Fruit fly (Drosophila melanogaster) whole organism, embryonic: ENCODE data around the gene CG5853.

Experiments used
- Asciz ChIP-seq: fragments of 200-800 bp; sonication (Bioruptor generic); optimal IDR thresholded peaks from 2 replicates; lab custom pipeline; 2017; ENCODE audit warnings: missing biosample characterization, mild to moderate bottlenecking, missing genetic modification characterization, missing genetic modification reagents
- Atf3 ChIP-seq: fragments of 200-800 bp; sonication (Bioruptor generic); optimal IDR thresholded peaks from 3 replicates; lab custom pipeline; 2016; ENCODE audit warnings: missing biosample characterization, missing genetic modification characterization
- BEAF-32 ChIP-seq: fragments of 200-800 bp; sonication (Bioruptor generic); optimal IDR thresholded peaks from 3 replicates; lab custom pipeline; 2017; ENCODE audit warnings: missing biosample characterization, missing genetic modification characterization, mild to moderate bottlenecking, moderate library complexity, missing genetic modification reagents
- Bteb2 ChIP-seq: fragments of 200-800 bp; sonication (Bioruptor generic); optimal IDR thresholded peaks from 2 replicates; lab custom pipeline; 2016; ENCODE audit warnings: missing biosample characterization, missing genetic modification characterization
- CG10209 ChIP-seq: fragments of 200-800 bp; sonication (Bioruptor generic); optimal IDR thresholded peaks from 3 replicates; lab custom pipeline; 2017; ENCODE audit warnings: missing biosample characterization, mild to moderate bottlenecking, missing genetic modification characterization, missing genetic modification reagents
- CG10979 ChIP-seq: fragments of 200-800 bp; sonication (Bioruptor generic); optimal IDR thresholded peaks from 2 replicates; lab custom pipeline; 2018; ENCODE audit warnings: missing biosample characterization, mild to moderate bottlenecking, missing genetic modification characterization, moderate library complexity
- CG11247 ChIP-seq: fragments of 200-800 bp; sonication (Bioruptor generic); IDR thresholded peaks from 2 replicates; pipeline ENCODE4 v1.3.6; 2022; ENCODE audit warnings: missing biosample characterization, missing genetic modification characterization
- CG11560 ChIP-seq: fragments of 200-800 bp; sonication (Bioruptor generic); IDR thresholded peaks from 3 replicates; pipeline ENCODE4 v1.3.6; 2022; ENCODE audit warnings: missing biosample characterization, missing genetic modification characterization
- CG12659 ChIP-seq: fragments of 200-800 bp; sonication (Bioruptor generic); optimal IDR thresholded peaks from 3 replicates; lab custom pipeline; 2017; ENCODE audit warnings: mild to moderate bottlenecking, missing biosample characterization, missing genetic modification reagents, missing genetic modification characterization
- CG12769 ChIP-seq: fragments of 200-800 bp; sonication (Bioruptor generic); optimal IDR thresholded peaks from 2 replicates; lab custom pipeline; 2019; ENCODE audit warnings: missing biosample characterization, mild to moderate bottlenecking, missing genetic modification characterization, moderate library complexity
- CG14667 ChIP-seq: fragments of 200-800 bp; sonication (Bioruptor generic); IDR thresholded peaks from 2 replicates; pipeline ENCODE4 v1.3.6; 2022; ENCODE audit warnings: missing biosample characterization, missing genetic modification characterization
- CG1603 ChIP-seq: fragments of 200-800 bp; sonication (Bioruptor generic); optimal IDR thresholded peaks from 2 replicates; lab custom pipeline; 2019; ENCODE audit warnings: missing biosample characterization, mild to moderate bottlenecking, missing genetic modification characterization, moderate library complexity
- CG1792 ChIP-seq: fragments of 200-800 bp; sonication (Bioruptor generic); optimal IDR thresholded peaks from 2 replicates; lab custom pipeline; 2016; ENCODE audit warnings: missing biosample characterization, missing genetic modification characterization
- CG1832 ChIP-seq: fragments of 200-800 bp; sonication (Bioruptor generic); optimal IDR thresholded peaks from 2 replicates; lab custom pipeline; 2017; ENCODE audit warnings: missing biosample characterization, mild to moderate bottlenecking, missing genetic modification characterization, inconsistent platforms
- CG18619 ChIP-seq: fragments of 200-800 bp; sonication (Bioruptor generic); optimal IDR thresholded peaks from 3 replicates; lab custom pipeline; 2017; ENCODE audit warnings: missing biosample characterization, mild to moderate bottlenecking, missing genetic modification characterization
- CG3163 ChIP-seq: fragments of 200-800 bp; sonication (Bioruptor generic); optimal IDR thresholded peaks from 3 replicates; lab custom pipeline; 2016; ENCODE audit warnings: missing biosample characterization, missing genetic modification characterization
- CG32767 ChIP-seq: fragments of 200-800 bp; sonication (Bioruptor generic); IDR thresholded peaks from 2 replicates; pipeline ENCODE4 v1.3.6; 2022; ENCODE audit warnings: missing biosample characterization, missing genetic modification characterization
- CG4282 ChIP-seq: fragments of 200-800 bp; sonication (Bioruptor generic); optimal IDR thresholded peaks from 2 replicates; lab custom pipeline; 2016; ENCODE audit warnings: missing biosample characterization, missing genetic modification characterization
- CG4404 ChIP-seq: fragments of 200-800 bp; sonication (Bioruptor generic); IDR thresholded peaks from 2 replicates; pipeline ENCODE4 v1.3.6; 2022; ENCODE audit warnings: missing biosample characterization, missing genetic modification characterization
- CG6791 ChIP-seq: fragments of 200-800 bp; sonication (Bioruptor generic); IDR thresholded peaks from 3 replicates; pipeline ENCODE4 v1.3.6; 2022; ENCODE audit warnings: missing biosample characterization, missing genetic modification characterization; ENCODE audit not compliant: partially characterized antibody
- CG8089 ChIP-seq: fragments of 200-800 bp; sonication (Bioruptor generic); optimal IDR thresholded peaks from 3 replicates; lab custom pipeline; 2016; ENCODE audit warnings: missing biosample characterization, missing genetic modification characterization
- CG8765 ChIP-seq: fragments of 200-800 bp; sonication (Bioruptor generic); IDR thresholded peaks from 2 replicates; pipeline ENCODE4 v1.3.6; 2022; ENCODE audit warnings: missing biosample characterization, missing genetic modification characterization
- Dip2 ChIP-seq: fragments of 200-800 bp; sonication (Bioruptor generic); IDR thresholded peaks from 2 replicates; pipeline ENCODE4 v1.3.6; 2022; ENCODE audit warnings: missing biosample characterization, missing genetic modification characterization
- Dp ChIP-seq: fragments of 200-800 bp; sonication (Bioruptor generic); optimal IDR thresholded peaks from 2 replicates; lab custom pipeline; 2018; ENCODE audit warnings: missing biosample characterization, mild to moderate bottlenecking, missing genetic modification characterization, moderate library complexity
- ERR ChIP-seq: fragments of 200-800 bp; sonication (Bioruptor generic); optimal IDR thresholded peaks from 2 replicates; lab custom pipeline; 2016; ENCODE audit warnings: missing biosample characterization, missing genetic modification characterization
- Fer1 ChIP-seq: fragments of 200-800 bp; sonication (Bioruptor generic); optimal IDR thresholded peaks from 2 replicates; lab custom pipeline; 2017; ENCODE audit warnings: missing biosample characterization, mild to moderate bottlenecking, missing genetic modification characterization
- Lpt ChIP-seq: fragments of >200 bp; optimal IDR thresholded peaks from 2 replicates; lab custom pipeline; 2018; ENCODE audit warnings: missing biosample characterization, missing genetic modification characterization
- Mad ChIP-seq: fragments of 200-800 bp; sonication (Bioruptor generic); optimal IDR thresholded peaks from 2 replicates; lab custom pipeline; 2016; ENCODE audit warnings: missing biosample characterization, missing genetic modification characterization
- Ravus ChIP-seq: fragments of 200-800 bp; sonication (Bioruptor generic); IDR thresholded peaks from 2 replicates; pipeline ENCODE4 v1.3.6; 2022; ENCODE audit warnings: missing biosample characterization, missing genetic modification characterization
- Sry-β ChIP-seq: fragments of 200-800 bp; sonication (Bioruptor generic); optimal IDR thresholded peaks from 2 replicates; lab custom pipeline; 2018; ENCODE audit warnings: missing biosample characterization, mild to moderate bottlenecking, missing genetic modification characterization, moderate library complexity
- ap ChIP-seq: fragments of 200-800 bp; sonication (Bioruptor generic); IDR thresholded peaks from 2 replicates; pipeline ENCODE4 v1.3.6; 2022; ENCODE audit warnings: missing biosample characterization, missing genetic modification characterization
- ara ChIP-seq: fragments of 200-800 bp; sonication (Bioruptor generic); IDR thresholded peaks from 2 replicates; pipeline ENCODE4 v1.3.6; 2022; ENCODE audit warnings: missing biosample characterization, missing genetic modification characterization
- bowl ChIP-seq: fragments of 200-800 bp; sonication (Bioruptor generic); IDR thresholded peaks from 2 replicates; pipeline ENCODE4 v1.3.6; 2022; ENCODE audit warnings: missing biosample characterization, missing genetic modification characterization
- cad ChIP-seq: fragments of >200 bp; optimal IDR thresholded peaks from 2 replicates; lab custom pipeline; 2017; ENCODE audit warnings: missing biosample characterization, missing genetic modification characterization
- cato ChIP-seq: fragments of 200-800 bp; sonication (Bioruptor generic); optimal IDR thresholded peaks from 2 replicates; lab custom pipeline; 2016; ENCODE audit warnings: missing biosample characterization, missing genetic modification characterization, borderline replicate concordance
- crp ChIP-seq, 2 experiments: fragments of 200-800 bp; sonication (Bioruptor generic); optimal IDR thresholded peaks; 2 replicates in 1 of 2; 3 replicates in 1 of 2; lab custom pipeline; 2017; ENCODE audit warnings: missing biosample characterization in 2 of 2, missing genetic modification characterization in 2 of 2, mild to moderate bottlenecking in 1 of 2, moderate library complexity in 1 of 2
- disco-r ChIP-seq: fragments of 200-800 bp; sonication (Bioruptor generic); optimal IDR thresholded peaks from 2 replicates; lab custom pipeline; 2016; ENCODE audit warnings: missing biosample characterization, missing genetic modification characterization
- exex ChIP-seq: fragments of 200-800 bp; sonication (Bioruptor generic); optimal IDR thresholded peaks from 4 replicates; lab custom pipeline; 2018; ENCODE audit warnings: missing biosample characterization, mild to moderate bottlenecking, missing genetic modification characterization, moderate library complexity
- fd64A ChIP-seq: fragments of 200-800 bp; sonication (Bioruptor generic); optimal IDR thresholded peaks from 3 replicates; lab custom pipeline; 2018; ENCODE audit warnings: missing biosample characterization, mild to moderate bottlenecking, missing genetic modification characterization
- fd96Cb ChIP-seq: fragments of 200-800 bp; sonication (Bioruptor generic); optimal IDR thresholded peaks from 2 replicates; lab custom pipeline; 2018; ENCODE audit warnings: missing biosample characterization, mild to moderate bottlenecking, missing genetic modification characterization, moderate library complexity
- grau ChIP-seq: fragments of 200-800 bp; optimal IDR thresholded peaks from 3 replicates; lab custom pipeline; 2019; ENCODE audit warnings: missing biosample characterization, mild to moderate bottlenecking, missing genetic modification characterization, moderate library complexity
- inv ChIP-seq: fragments of 200-800 bp; sonication (Bioruptor generic); IDR thresholded peaks from 2 replicates; pipeline ENCODE4 v1.3.6; 2022; ENCODE audit warnings: missing biosample characterization, missing genetic modification characterization; ENCODE audit not compliant: partially characterized antibody
- lov ChIP-seq, 2 experiments: fragments of 200-800 bp in 1 of 2; fragments of >200 bp in 1 of 2; sonication (Bioruptor generic) in 1 of 2; IDR thresholded peaks in 1 of 2; optimal IDR thresholded peaks in 1 of 2; 2 replicates in 1 of 2; 3 replicates in 1 of 2; pipeline versions ENCODE4 v1.3.6 to Lab custom; 2017 to 2022; ENCODE audit warnings: missing biosample characterization in 1 of 2, missing genetic modification characterization in 1 of 2
- mld ChIP-seq: fragments of 200-800 bp; sonication (Bioruptor generic); IDR thresholded peaks from 3 replicates; pipeline ENCODE4 v1.3.6; 2022; ENCODE audit warnings: missing biosample characterization, missing genetic modification characterization; ENCODE audit not compliant: partially characterized antibody
- peb ChIP-seq: fragments of 200-800 bp; sonication (Bioruptor generic); IDR thresholded peaks from 2 replicates; pipeline ENCODE4 v1.3.6; 2022; ENCODE audit warnings: missing biosample characterization, missing genetic modification characterization
- pzg ChIP-seq: fragments of 200-800 bp; sonication (Bioruptor generic); optimal IDR thresholded peaks from 3 replicates; lab custom pipeline; 2018; ENCODE audit warnings: missing biosample characterization, mild to moderate bottlenecking, missing genetic modification characterization, moderate library complexity
- scrt ChIP-seq: fragments of 200-800 bp; sonication (Bioruptor generic); optimal IDR thresholded peaks from 2 replicates; lab custom pipeline; 2018; ENCODE audit warnings: missing biosample characterization, mild to moderate bottlenecking, missing genetic modification characterization, moderate library complexity
- sens ChIP-seq: fragments of 200-800 bp; sonication (Bioruptor generic); peaks from one replicate; lab custom pipeline; 2016; ENCODE audit warnings: missing biosample characterization, missing genetic modification characterization
- stc ChIP-seq: fragments of 200-800 bp; sonication (Bioruptor generic); IDR thresholded peaks from 2 replicates; pipeline ENCODE4 v1.3.6; 2022; ENCODE audit warnings: missing biosample characterization, missing genetic modification characterization
- tna ChIP-seq: fragments of 200-800 bp; sonication (Bioruptor generic); IDR thresholded peaks from 2 replicates; pipeline ENCODE4 v1.3.6; 2022; ENCODE audit warnings: missing biosample characterization, missing genetic modification characterization; ENCODE audit not compliant: partially characterized antibody
- toy ChIP-seq: fragments of 200-800 bp; sonication (Bioruptor generic); IDR thresholded peaks from 2 replicates; pipeline ENCODE4 v1.3.6; 2022; ENCODE audit warnings: missing biosample characterization, missing genetic modification characterization

The CG5853 gene

dm6 chr2L:9919949-9920348 lies 27.5 kb downstream of the CG5853 start, which contains the start of gene CG4594:
TSS of gene CG4594 (plus strand) at chr2L:9920160.
- TF ChIP-seq sens (GFP tag; lab: Kevin White, UChicago): no peak
- TF ChIP-seq Sry-β: no peak
- no peak for TF ChIP-seq scrt (GFP tag; lab: Kevin White, UChicago)
- TF ChIP-seq Dp (GFP tag; lab: Kevin White, UChicago): peak; percentile 69
- TF ChIP-seq Ravus (GFP tag; lab: Robert Waterston, UW): no peak
- TF ChIP-seq CG11247 (GFP tag; lab: Robert Waterston, UW): no peak
- no peak for TF ChIP-seq disco-r
- no peak for TF ChIP-seq CG10209
- no peak for TF ChIP-seq cad
- TF ChIP-seq inv (GFP tag; lab: Robert Waterston, UW): no peak
- peak; percentile 16; the same call in 1 of the 2 replicates for TF ChIP-seq tna (GFP tag; lab: Robert Waterston, UW)
- no peak for TF ChIP-seq stc (GFP tag; lab: Robert Waterston, UW)
- TF ChIP-seq CG14667: no peak
- no peak for TF ChIP-seq fd64A (GFP tag; lab: Kevin White, UChicago)
- no peak for TF ChIP-seq CG32767
- no peak for TF ChIP-seq CG8089 (GFP tag; lab: Kevin White, UChicago)
- TF ChIP-seq CG1832 (GFP tag; lab: Kevin White, UChicago): no peak
- no peak for TF ChIP-seq CG10979 (tag; lab: Kevin White, UChicago)
- TF ChIP-seq CG4282: no peak
- no peak for TF ChIP-seq bowl (GFP tag; lab: Robert Waterston, UW)
- TF ChIP-seq Fer1 (GFP tag; lab: Kevin White, UChicago): no peak
- TF ChIP-seq BEAF-32 (GFP tag; lab: Kevin White, UChicago): no peak
- TF ChIP-seq peb (GFP tag; lab: Robert Waterston, UW): no peak
- TF ChIP-seq pzg (GFP tag; lab: Kevin White, UChicago): peak; percentile 17
- no peak for TF ChIP-seq ap
- TF ChIP-seq exex: peak; percentile 22
- no peak for TF ChIP-seq CG8765 (GFP tag; lab: Robert Waterston, UW)
- peak; percentile 92 for TF ChIP-seq CG11560
- TF ChIP-seq CG12659 (GFP tag; lab: Kevin White, UChicago): no peak
- no peak for TF ChIP-seq CG18619
- no peak for TF ChIP-seq CG4404 (GFP tag; lab: Robert Waterston, UW)
- no peak for TF ChIP-seq Bteb2 (GFP tag; lab: Kevin White, UChicago)
- TF ChIP-seq Dip2 (GFP tag; lab: Robert Waterston, UW): no peak
- no peak for TF ChIP-seq grau (tag; lab: Kevin White, UChicago)
- no peak for TF ChIP-seq mld
- no peak for TF ChIP-seq toy (GFP tag; lab: Robert Waterston, UW)
- TF ChIP-seq CG12769 (tag; lab: Kevin White, UChicago): no peak
- no peak for TF ChIP-seq ara (GFP tag; lab: Robert Waterston, UW)
- TF ChIP-seq Atf3: no peak
- no peak for TF ChIP-seq lov (optimal IDR thresholded peaks at IDR 0.05; lab: Kevin White, UChicago)
- no peak for TF ChIP-seq lov (GFP tag; IDR thresholded peaks at IDR 0.05; lab: Robert Waterston, UW)
- no peak for TF ChIP-seq CG1792 (GFP tag; lab: Kevin White, UChicago)
- no peak for TF ChIP-seq CG1603 (tag; lab: Kevin White, UChicago)
- peak in 1 of 2 experiments; percentile 71 for TF ChIP-seq crp (GFP tag; optimal IDR thresholded peaks at IDR 0.05; lab: Kevin White, UChicago)
- TF ChIP-seq Mad (GFP tag; lab: Kevin White, UChicago): no peak
- TF ChIP-seq cato (GFP tag; lab: Kevin White, UChicago): no peak
- no peak for TF ChIP-seq fd96Cb (tag; lab: Kevin White, UChicago)
- TF ChIP-seq CG3163 (GFP tag; lab: Kevin White, UChicago): no peak
- no peak for TF ChIP-seq Lpt (GFP tag; lab: Kevin White, UChicago)
- peak; percentile 15; the same call in 2 of the 3 replicates for TF ChIP-seq CG6791 (GFP tag; lab: Robert Waterston, UW)
- no peak for TF ChIP-seq Asciz (GFP tag; lab: Kevin White, UChicago)
- no peak for TF ChIP-seq ERR (GFP tag; lab: Kevin White, UChicago)
